Fruit fly (Drosophila melanogaster): Measurements from ENCODE around the gene CG9040.

The CG9040 gene

dm6 chr3L:14031171-14032126 lies 43.8 kb downstream of the CG9040 start, which contains the start of the genes CG6650 and endos (continued):
- TF ChIP-seq B-H2 (GFP tag; optimal IDR thresholded peaks at IDR 0.05) (peak; percentile 69), Fer3 (tag; optimal IDR thresholded peaks at IDR 0.05) (peak; percentile 3), CG34422 (GFP tag; IDR thresholded peaks at IDR 0.05) (0 out of 3 replicates have a peak, but pooled peaks have one; percentile 30), her (GFP tag; optimal IDR thresholded peaks at IDR 0.05) (peak; percentile 39), CG42726 (GFP tag; IDR thresholded peaks at IDR 0.05; ENCODE audit: partially characterized antibody) (no peak), NFAT (GFP tag; IDR thresholded peaks at IDR 0.05) (0 out of 2 replicates have a peak, but pooled peaks have one; percentile 4), zen (tag; optimal IDR thresholded peaks at IDR 0.05) (peak; percentile 33), grau (tag; optimal IDR thresholded peaks at IDR 0.05) (peak; percentile 45), Awh (GFP tag; IDR thresholded peaks at IDR 0.05) (no peak), CG15269 (tag; optimal IDR thresholded peaks at IDR 0.05) (peak; percentile 42), CoRest (tag; optimal IDR thresholded peaks at IDR 0.05) (peak; percentile 55), sens (GFP tag) (peak; percentile 75), sna (GFP tag; IDR thresholded peaks at IDR 0.05; ENCODE audit: partially characterized antibody) (peak; percentile 67), sob (GFP tag; IDR thresholded peaks at IDR 0.05) (0 out of 2 replicates have a peak, but pooled peaks have one; percentile 23), CG4360 (GFP tag; IDR thresholded peaks at IDR 0.05) (no peak), CG10431 (GFP tag; optimal IDR thresholded peaks at IDR 0.05) (peak; percentile 21), insv (GFP tag; optimal IDR thresholded peaks at IDR 0.05) (peak; percentile 46 to 96), CG13775 (GFP tag; optimal IDR thresholded peaks at IDR 0.05) (peak; percentile 36), ssp (GFP tag; IDR thresholded peaks at IDR 0.05) (0 out of 2 replicates have a peak, but pooled peaks have one; percentile 24), Aef1 (GFP tag; IDR thresholded peaks at IDR 0.05) (0 out of 3 replicates have a peak, but pooled peaks have one; percentile 18), CG15479 (GFP tag; optimal IDR thresholded peaks at IDR 0.05) (peak; percentile 49), CG9797 (GFP tag; optimal IDR thresholded peaks at IDR 0.05) (peak; percentile 32), twi (tag; optimal IDR thresholded peaks at IDR 0.05) (no peak), dysf (GFP tag; IDR thresholded peaks at IDR 0.05) (peak; percentile 28; the same call in 1 of the 3 replicates), Dek (tag; optimal IDR thresholded peaks at IDR 0.05) (peak; percentile 49), gsb-n (tag; optimal IDR thresholded peaks at IDR 0.05) (peak; percentile 22), Neu2 (GFP tag; optimal IDR thresholded peaks at IDR 0.05; ENCODE audit: borderline replicate concordance) (peak; percentile 17), pum (GFP tag; optimal IDR thresholded peaks at IDR 0.05) (peak; percentile 10), HmgZ (tag; optimal IDR thresholded peaks at IDR 0.05) (peak; percentile 5), prd (optimal IDR thresholded peaks at IDR 0.05) (no peak), prd (GFP tag; IDR thresholded peaks at IDR 0.05) (peak; percentile 44; the same call in 1 of the 3 replicates), CG15696 (tag; optimal IDR thresholded peaks at IDR 0.05) (peak; percentile 48), aop (GFP tag; IDR thresholded peaks at IDR 0.05) (no peak), Atf6 (GFP tag; IDR thresholded peaks at IDR 0.05) (no peak), slbo (GFP tag; IDR thresholded peaks at IDR 0.05) (peak; percentile 56; the same call in 1 of the 2 replicates), CG6765 (GFP tag; optimal IDR thresholded peaks at IDR 0.05) (no peak), CG17328 (GFP tag; IDR thresholded peaks at IDR 0.05) (no peak), Rfx (GFP tag; IDR thresholded peaks at IDR 0.05) (peak; percentile 47), Sry-δ (GFP tag; optimal IDR thresholded peaks at IDR 0.05) (peak; percentile 85), wor (GFP tag; IDR thresholded peaks at IDR 0.05) (no peak), zen2 (GFP tag; IDR thresholded peaks at IDR 0.05; ENCODE audit: partially characterized antibody) (peak; percentile 19), Abd-B (GFP tag; optimal IDR thresholded peaks at IDR 0.05) (peak; percentile 40), CG4707 (GFP tag; optimal IDR thresholded peaks at IDR 0.05) (peak; percentile 41), exex (tag; optimal IDR thresholded peaks at IDR 0.05) (peak; percentile 43), CG6272 (GFP tag; IDR thresholded peaks at IDR 0.05) (no peak), D (optimal IDR thresholded peaks at IDR 0.05) (no peak), D (GFP tag; optimal IDR thresholded peaks at IDR 0.05) (no peak), CG7963 (GFP tag; IDR thresholded peaks at IDR 0.05; ENCODE audit: partially characterized antibody) (peak; percentile 77)
